Fruit fly (Drosophila melanogaster) ovary, adult (tissue): ENCODE results near the gene CG34260.

ENCODE experiments used
- CG17801 ChIP-seq: fragments of 200-800 bp; optimal IDR thresholded peaks from 2 replicates; lab custom pipeline; 2019; ENCODE audit warnings: missing biosample characterization, mild to moderate bottlenecking, missing genetic modification characterization, moderate library complexity; ENCODE audit not compliant: partially characterized antibody

Gene CG34260

DNA sequence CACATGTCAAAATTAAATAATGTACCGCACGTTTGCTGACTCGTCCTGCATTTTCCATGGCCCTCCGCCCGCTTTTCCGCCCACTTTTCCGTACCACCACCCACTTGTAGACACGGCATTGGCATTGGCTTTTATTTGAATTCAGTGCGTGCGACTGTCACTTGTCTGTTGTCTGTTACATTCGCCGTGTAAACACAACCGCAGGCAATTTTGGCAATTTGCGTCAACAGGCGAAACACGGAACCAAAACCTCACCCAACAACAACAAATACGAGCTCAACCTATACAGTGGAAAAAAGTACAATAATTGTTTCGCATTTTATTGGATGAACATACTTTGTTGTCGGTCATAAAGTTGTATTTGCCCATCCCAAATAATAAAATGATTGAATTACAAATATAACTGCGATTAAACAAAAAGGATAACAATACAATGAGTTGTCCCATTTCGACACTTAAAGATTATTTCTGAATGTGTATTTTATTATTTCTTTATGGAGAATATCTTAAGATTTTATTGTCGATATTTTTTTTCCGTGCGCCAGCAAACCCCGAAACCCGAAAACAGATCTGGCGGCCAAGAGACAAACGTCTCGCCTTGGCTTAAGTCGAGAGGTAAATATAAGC is 33.5 kb downstream of the CG34260 start:
- no peak for TF ChIP-seq CG17801 (GFP tag; lab: Kevin White, UChicago)

DNA sequence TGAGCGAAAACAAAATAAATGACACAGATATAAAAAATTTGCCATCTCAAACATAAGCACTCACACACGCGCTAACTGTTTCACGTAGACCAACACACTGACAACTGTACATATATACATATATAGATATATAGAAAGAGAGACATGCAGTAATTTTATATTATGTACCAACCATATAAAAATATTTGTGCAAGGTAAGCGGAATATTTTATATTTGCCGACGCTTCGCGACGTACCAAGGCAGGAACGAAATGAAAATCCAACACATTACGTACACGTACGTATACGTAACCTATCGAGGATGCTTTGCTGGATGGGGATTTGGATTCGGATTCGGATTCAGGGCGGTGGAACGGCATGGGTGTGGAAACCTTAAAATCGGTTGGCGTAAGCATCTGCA is 34.7 kb downstream of the CG34260 start:
- TF ChIP-seq CG17801 (GFP tag; lab: Kevin White, UChicago), result no peak

DNA sequence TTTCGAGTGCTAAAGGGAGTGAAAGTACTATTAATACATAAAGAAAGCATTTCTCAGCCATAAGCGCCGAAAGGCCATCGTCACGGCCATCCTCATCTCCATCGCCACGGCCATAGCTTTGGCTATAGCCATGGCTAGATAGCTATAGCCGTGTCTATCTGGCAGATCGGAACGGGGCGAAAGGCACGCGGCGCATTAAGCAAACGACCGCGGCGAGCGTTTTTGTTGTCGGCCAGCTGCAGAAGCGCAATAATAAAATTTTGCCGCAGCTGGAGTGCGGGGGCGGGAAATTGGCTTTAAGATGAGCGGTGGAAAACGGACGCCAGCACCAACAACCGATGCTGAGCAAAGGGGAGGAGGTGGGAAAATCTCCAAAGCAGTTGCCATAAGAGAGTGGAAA is 36.5 kb downstream of the CG34260 start:
- no peak for TF ChIP-seq CG17801 (GFP tag; lab: Kevin White, UChicago)

DNA sequence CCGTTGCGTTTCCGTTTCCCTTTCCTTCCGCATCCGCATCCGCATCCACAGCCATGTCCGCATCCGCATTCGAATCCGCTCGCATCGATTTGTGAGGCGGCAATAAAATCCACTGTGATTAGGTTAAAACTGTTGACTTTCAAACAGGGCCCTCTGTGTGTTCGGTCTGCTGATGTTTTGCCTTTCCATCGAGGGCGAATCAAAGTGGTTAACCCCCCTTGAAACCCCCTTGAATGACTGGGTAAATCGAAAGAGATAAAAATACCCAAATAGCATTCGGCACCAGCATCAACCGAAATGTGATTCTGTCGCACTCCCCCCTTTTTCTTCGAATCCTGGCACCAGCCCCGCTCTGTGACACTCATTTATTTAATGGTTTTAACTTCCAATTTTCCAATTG is 39.1 kb downstream of the CG34260 start:
- no peak for TF ChIP-seq CG17801 (GFP tag; lab: Kevin White, UChicago)

DNA sequence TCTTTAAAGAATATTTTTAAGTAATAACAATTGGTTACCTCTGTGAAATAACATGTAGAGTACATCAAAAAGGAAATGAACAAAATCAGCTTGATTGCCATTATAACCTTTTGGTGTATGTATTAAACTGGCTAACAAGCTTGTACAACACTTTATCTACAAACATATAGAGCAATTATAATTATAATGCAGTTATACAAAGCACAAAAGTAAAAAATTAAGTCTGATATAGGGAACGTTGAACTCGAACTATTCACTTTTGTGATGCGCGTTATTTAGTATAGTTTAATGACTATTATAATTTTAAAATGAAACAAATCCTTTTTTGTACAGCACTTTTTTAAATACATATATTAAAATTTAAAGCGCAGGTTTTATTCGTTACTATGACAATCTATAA is 41.7 kb downstream of the CG34260 start, which contains the start of gene CG33912:
CG33912 (minus strand) TSS at position 101 of the 400 bp plus-strand sequence.
- no peak for TF ChIP-seq CG17801 (GFP tag; lab: Kevin White, UChicago)

DNA sequence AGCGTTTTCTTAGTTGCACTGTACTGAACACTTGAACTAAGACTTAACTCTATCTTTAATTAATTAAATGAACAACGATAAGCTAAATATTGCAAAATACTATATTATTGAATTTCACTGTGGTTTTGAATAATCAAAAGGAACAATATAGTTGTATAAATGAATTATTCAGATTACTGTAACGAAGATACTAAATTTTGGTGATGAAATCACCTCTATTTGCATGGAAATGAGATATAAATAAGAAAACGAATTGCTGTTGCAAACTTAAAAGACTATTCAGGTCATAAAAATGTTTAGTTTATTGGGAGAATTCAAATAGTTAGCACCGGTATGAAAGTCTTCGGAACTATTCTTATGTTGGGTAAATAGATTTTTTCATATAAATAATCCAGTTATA is 44.7 kb downstream of the CG34260 start, which contains the start of gene CG43251:
CG43251 (plus strand) TSS at position 301 of the 400 bp plus-strand sequence.
- TF ChIP-seq CG17801 (GFP tag; lab: Kevin White, UChicago), result no peak

DNA sequence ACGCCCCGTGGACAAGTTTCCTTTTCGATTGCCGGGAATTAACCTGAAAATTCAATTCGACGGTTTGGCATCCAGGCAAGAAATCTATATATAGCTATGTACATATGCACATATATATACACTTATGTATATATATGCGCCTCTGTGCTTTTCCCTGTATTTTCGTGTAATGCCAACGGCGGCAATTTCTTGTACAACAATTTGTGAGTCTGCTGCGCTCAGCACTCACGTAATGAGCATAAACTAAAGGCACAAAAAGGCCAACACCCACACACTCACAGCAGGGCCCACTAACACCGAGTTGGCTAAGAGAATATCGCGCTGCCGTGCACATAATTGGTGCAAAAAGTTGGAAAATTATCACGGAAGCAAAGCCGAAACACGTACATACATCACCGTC is 47.6 kb downstream of the CG34260 start:
- no peak for TF ChIP-seq CG17801 (GFP tag; lab: Kevin White, UChicago)
